Worm (Caenorhabditis elegans): ENCODE results near the gene glb-4.

Gene glb-4

ce11 chrII:11150976-11151375, 40.0 kb upstream of the glb-4 start (continued):
- TF ChIP-seq mdt-29 (GFP tag; IDR thresholded peaks at IDR 0.05) (peak; percentile 87), aly-2 (tag; optimal IDR thresholded peaks at IDR 0.05) (no peak), pqm-1 (tag; optimal IDR thresholded peaks at IDR 0.05) (no peak), hlh-30 (tag; optimal IDR thresholded peaks at IDR 0.05; ENCODE audit: insufficient read depth) (peak; percentile 81), nhr-28 (tag; optimal IDR thresholded peaks at IDR 0.05) (peak; percentile 66), tag-97 (GFP tag; IDR thresholded peaks at IDR 0.05) (no peak), unc-130 (GFP tag; optimal IDR thresholded peaks at IDR 0.05) (no peak), vab-7 (GFP tag; IDR thresholded peaks at IDR 0.05) (no peak), fkh-10 (GFP tag; optimal IDR thresholded peaks at IDR 0.05) (no peak), mep-1 (tag; optimal IDR thresholded peaks at IDR 0.05) (peak; percentile 37), dve-1 (tag; optimal IDR thresholded peaks at IDR 0.05; ENCODE audit: insufficient read depth) (peak; percentile 93), nhr-48 (tag; optimal IDR thresholded peaks at IDR 0.05) (peak; percentile 79), duxl-1 (tag; optimal IDR thresholded peaks at IDR 0.05; ENCODE audit: poor library complexity) (no peak), mdl-1 (tag; optimal IDR thresholded peaks at IDR 0.05) (peak in 1 of 2 experiments; percentile 13), madf-9 (GFP tag; conservative IDR thresholded peaks at IDR 0.05) (no peak), unc-62 (GFP tag; optimal IDR thresholded peaks at IDR 0.05 in 1 of 2) (no peak), unc-62 (tag; optimal IDR thresholded peaks at IDR 0.05) (no peak), arid-1 (GFP tag; conservative IDR thresholded peaks at IDR 0.05) (no peak), zag-1 (tag; optimal IDR thresholded peaks at IDR 0.05) (no peak), Y5F2A.4 (GFP tag; optimal IDR thresholded peaks at IDR 0.05) (no peak), hif-1 (tag; optimal IDR thresholded peaks at IDR 0.05) (no peak), lsy-2 (tag; optimal IDR thresholded peaks at IDR 0.05) (peak in 1 of 2 experiments; percentile 47), T26A8.4 (GFP tag; IDR thresholded peaks at IDR 0.05) (0 out of 2 replicates have a peak, but pooled peaks have one; percentile 49), mes-2 (tag; optimal IDR thresholded peaks at IDR 0.05; ENCODE audit: poor library complexity, severe bottlenecking) (peak; percentile 39), gei-8 (GFP tag; optimal IDR thresholded peaks at IDR 0.05) (peak; percentile 49)

- TF ChIP-seq nhr-77 (tag; optimal IDR thresholded peaks at IDR 0.05) (peak; percentile 98), gei-8 (GFP tag; optimal IDR thresholded peaks at IDR 0.05) (peak; percentile 36), daf-16 (GFP tag; optimal IDR thresholded peaks at IDR 0.05) (peak in 1 of 2 experiments; percentile 76), daf-16 (tag; optimal IDR thresholded peaks at IDR 0.05) (peak; percentile 63), nhr-102 (tag; optimal IDR thresholded peaks at IDR 0.05) (peak; percentile 88), T26A8.4 (GFP tag; IDR thresholded peaks at IDR 0.05) (peak; percentile 91), aha-1 (tag) (peak; percentile 92), dmd-6 (GFP tag; IDR thresholded peaks at IDR 0.05) (peak; percentile 42), zfp-3 (GFP tag; conservative IDR thresholded peaks at IDR 0.05) (peak; percentile 89; the same call in 1 of the 2 replicates), Y5F2A.4 (GFP tag; optimal IDR thresholded peaks at IDR 0.05) (no peak), T20F7.1 (GFP tag; optimal IDR thresholded peaks at IDR 0.05) (peak; percentile 59), saeg-2 (GFP tag; IDR thresholded peaks at IDR 0.05) (peak; percentile 80), mep-1 (tag; optimal IDR thresholded peaks at IDR 0.05) (peak; percentile 79), hlh-11 (tag; optimal IDR thresholded peaks at IDR 0.05) (peak; percentile 66), unc-130 (GFP tag; optimal IDR thresholded peaks at IDR 0.05) (no peak), mxl-2 (GFP tag; conservative IDR thresholded peaks at IDR 0.05) (0 out of 2 replicates have a peak, but pooled peaks have one; percentile 46), php-3 (GFP tag; IDR thresholded peaks at IDR 0.05) (peak; percentile 86), nhr-48 (tag; optimal IDR thresholded peaks at IDR 0.05) (peak; percentile 73), nhr-76 (tag; optimal IDR thresholded peaks at IDR 0.05) (no peak), hif-1 (tag; optimal IDR thresholded peaks at IDR 0.05) (no peak), fos-1 (tag; optimal IDR thresholded peaks at IDR 0.05) (peak; percentile 17), lin-38 (GFP tag; IDR thresholded peaks at IDR 0.05) (peak; percentile 73), ctbp-1 (GFP tag; IDR thresholded peaks at IDR 0.05) (0 out of 2 replicates have a peak, but pooled peaks have one; percentile 10), zfp-2 (tag; optimal IDR thresholded peaks at IDR 0.05) (no peak), tra-1 (GFP tag; IDR thresholded peaks at IDR 0.05) (peak; percentile 66; the same call in 1 of the 2 replicates), F26F4.8 (GFP tag; conservative IDR thresholded peaks at IDR 0.05) (0 out of 2 replicates have a peak, but pooled peaks have one; percentile 40), vab-7 (GFP tag; IDR thresholded peaks at IDR 0.05) (no peak), nhr-6 (tag; optimal IDR thresholded peaks at IDR 0.05) (no peak), egl-43 (GFP tag; IDR thresholded peaks at IDR 0.05) (peak; percentile 75), cey-2 (tag; optimal IDR thresholded peaks at IDR 0.05; ENCODE audit: borderline replicate concordance, insufficient read depth) (no peak)
Measured at ce11 chrII:11149866-11150685, 39.1 kb upstream of the glb-4 start.
